Worm (Caenorhabditis elegans) whole organism, L3 larva: ENCODE measurements around the gene C18A11.4.

Experiments used
- R02D3.7 ChIP-seq: fragments of 150-350 bp; optimal IDR thresholded peaks from 2 replicates; lab custom pipeline; 2014; ENCODE audit warnings: missing biosample characterization, missing genetic modification characterization
- ZK546.5 ChIP-seq: sonication (generic microtip); optimal IDR thresholded peaks from 2 replicates; lab custom pipeline; 2017; ENCODE audit warnings: missing biosample characterization, missing genetic modification characterization
- aly-2 ChIP-seq: fragments of 150-350 bp; optimal IDR thresholded peaks from 2 replicates; lab custom pipeline; 2014; ENCODE audit warnings: missing biosample characterization, missing genetic modification characterization
- ama-1 ChIP-seq: fragments of 150-350 bp; optimal IDR thresholded peaks from 2 replicates; lab custom pipeline; 2018
- ceh-16 ChIP-seq: sonication (generic microtip); optimal IDR thresholded peaks from 2 replicates; lab custom pipeline; 2017; ENCODE audit warnings: missing biosample characterization, missing genetic modification characterization
- ceh-28 ChIP-seq: fragments of 150-350 bp; optimal IDR thresholded peaks from 2 replicates; lab custom pipeline; 2014; ENCODE audit warnings: missing biosample characterization, missing genetic modification reagents, missing genetic modification characterization
- ceh-82 ChIP-seq: fragments of 150-350 bp; optimal IDR thresholded peaks from 2 replicates; lab custom pipeline; 2014; ENCODE audit warnings: missing biosample characterization, missing genetic modification characterization
- ceh-9 ChIP-seq: sonication (generic microtip); optimal IDR thresholded peaks from 2 replicates; lab custom pipeline; 2018; ENCODE audit warnings: missing biosample characterization, missing genetic modification characterization
- daf-12 ChIP-seq: fragments of 150-350 bp; optimal IDR thresholded peaks from 2 replicates; lab custom pipeline; 2014; ENCODE audit warnings: missing biosample characterization, missing genetic modification reagents, missing genetic modification characterization
- egl-27 ChIP-seq: sonication (generic microtip); optimal IDR thresholded peaks from 4 replicates; lab custom pipeline; 2017; ENCODE audit warnings: missing biosample characterization, missing genetic modification reagents, missing genetic modification characterization
- egl-5 ChIP-seq: fragments of 150-350 bp; optimal IDR thresholded peaks from 2 replicates; lab custom pipeline; 2017; ENCODE audit warnings: missing biosample characterization, missing genetic modification reagents, missing genetic modification characterization, inconsistent platforms
- elt-1 ChIP-seq: fragments of 150-350 bp; optimal IDR thresholded peaks from 2 replicates; lab custom pipeline; 2014; ENCODE audit warnings: missing biosample characterization, missing genetic modification characterization
- elt-2 ChIP-seq: sonication (generic microtip); optimal IDR thresholded peaks from 2 replicates; lab custom pipeline; 2016; ENCODE audit warnings: missing genetic modification reagents, mild to moderate bottlenecking, missing genetic modification characterization, missing compliant biosample characterization
- elt-3 ChIP-seq, 3 experiments: fragments of 150-350 bp in 1 of 3; sonication (generic microtip) in 2 of 3; optimal IDR thresholded peaks; 2 replicates in 2 of 3; 4 replicates in 1 of 3; lab custom pipeline; 2014 to 2017; ENCODE audit warnings: missing biosample characterization in 3 of 3, missing genetic modification characterization in 3 of 3
- eor-1 ChIP-seq, 2 experiments: fragments of 150-350 bp; optimal IDR thresholded peaks; 2 replicates each; lab custom pipeline; 2014 to 2018; ENCODE audit warnings: missing biosample characterization in 2 of 2, missing genetic modification characterization in 2 of 2
- fkh-10 ChIP-seq: sonication (generic microtip); optimal IDR thresholded peaks from 2 replicates; lab custom pipeline; 2017; ENCODE audit warnings: missing biosample characterization, missing genetic modification reagents, missing genetic modification characterization
- fkh-2 ChIP-seq: fragments of 150-350 bp; optimal IDR thresholded peaks from 2 replicates; lab custom pipeline; 2014; ENCODE audit warnings: missing biosample characterization, missing genetic modification reagents, missing genetic modification characterization
- fos-1 ChIP-seq: fragments of 150-350 bp; optimal IDR thresholded peaks from 2 replicates; lab custom pipeline; 2014; ENCODE audit warnings: missing biosample characterization, missing genetic modification characterization
- hmg-11 ChIP-seq: sonication (generic microtip); optimal IDR thresholded peaks from 2 replicates; lab custom pipeline; 2016; ENCODE audit warnings: missing genetic modification characterization, missing compliant biosample characterization
- jun-1 ChIP-seq: fragments of 150-350 bp; optimal IDR thresholded peaks from 2 replicates; lab custom pipeline; 2014; ENCODE audit warnings: missing biosample characterization, missing genetic modification reagents, missing genetic modification characterization
- lin-15B ChIP-seq: fragments of 150-350 bp; optimal IDR thresholded peaks from 2 replicates; lab custom pipeline; 2014; ENCODE audit warnings: missing biosample characterization, missing genetic modification characterization
- lin-39 ChIP-seq: fragments of 150-350 bp; optimal IDR thresholded peaks from 2 replicates; lab custom pipeline; 2018; ENCODE audit warnings: missing biosample characterization, missing genetic modification reagents, missing genetic modification characterization
- lsy-12 ChIP-seq: sonication (generic microtip); optimal IDR thresholded peaks from 2 replicates; lab custom pipeline; 2016; ENCODE audit warnings: mild to moderate bottlenecking, missing genetic modification characterization, missing compliant biosample characterization
- mdl-1 ChIP-seq: fragments of 150-350 bp; optimal IDR thresholded peaks from 2 replicates; lab custom pipeline; 2014; ENCODE audit warnings: missing biosample characterization, missing genetic modification characterization
- mml-1 ChIP-seq: fragments of 150-350 bp; sonication (generic microtip); optimal IDR thresholded peaks from 3 replicates; lab custom pipeline; 2014; ENCODE audit warnings: missing biosample characterization, missing genetic modification characterization
- nfya-1 ChIP-seq: sonication (generic microtip); optimal IDR thresholded peaks from 2 replicates; lab custom pipeline; 2017; ENCODE audit warnings: missing genetic modification characterization, mild to moderate bottlenecking, missing compliant biosample characterization, antibody characterized with exemption, moderate library complexity; ENCODE audit not compliant: insufficient read depth
- nhr-11 ChIP-seq: fragments of 150-350 bp; optimal IDR thresholded peaks from 2 replicates; lab custom pipeline; 2014; ENCODE audit warnings: missing biosample characterization, missing genetic modification characterization
- nhr-12 ChIP-seq: fragments of 150-350 bp; optimal IDR thresholded peaks from 2 replicates; lab custom pipeline; 2014; ENCODE audit warnings: missing biosample characterization, missing genetic modification characterization
- nhr-23 ChIP-seq: fragments of 150-350 bp; optimal IDR thresholded peaks from 2 replicates; lab custom pipeline; 2014; ENCODE audit warnings: missing biosample characterization, missing genetic modification reagents, missing genetic modification characterization
- nhr-237 ChIP-seq: fragments of 150-350 bp; optimal IDR thresholded peaks from 2 replicates; lab custom pipeline; 2014; ENCODE audit warnings: missing biosample characterization, missing genetic modification characterization
- nhr-25 ChIP-seq: sonication (generic microtip); optimal IDR thresholded peaks from 2 replicates; lab custom pipeline; 2017; ENCODE audit warnings: missing biosample characterization, missing genetic modification characterization
- nhr-28 ChIP-seq: fragments of 150-350 bp; optimal IDR thresholded peaks from 2 replicates; lab custom pipeline; 2014; ENCODE audit warnings: missing biosample characterization, missing genetic modification characterization
- nhr-43 ChIP-seq: sonication (generic microtip); optimal IDR thresholded peaks from 2 replicates; lab custom pipeline; 2016; ENCODE audit warnings: mild to moderate bottlenecking, missing genetic modification characterization, missing compliant biosample characterization; ENCODE audit not compliant: poor library complexity, severe bottlenecking
- nhr-67 ChIP-seq: fragments of 150-350 bp; optimal IDR thresholded peaks from 2 replicates; lab custom pipeline; 2014; ENCODE audit warnings: missing biosample characterization, missing genetic modification characterization
- nhr-76 ChIP-seq: fragments of 150-350 bp; sonication (generic microtip); optimal IDR thresholded peaks from 5 replicates; lab custom pipeline; 2014; ENCODE audit warnings: missing biosample characterization, missing genetic modification characterization
- nhr-77 ChIP-seq: fragments of 150-350 bp; optimal IDR thresholded peaks from 2 replicates; lab custom pipeline; 2014; ENCODE audit warnings: missing biosample characterization, missing genetic modification characterization
- pha-4 ChIP-seq: fragments of 150-350 bp; optimal IDR thresholded peaks from 2 replicates; lab custom pipeline; 2014; ENCODE audit warnings: missing biosample characterization, missing genetic modification reagents, missing genetic modification characterization
- pqm-1 ChIP-seq: fragments of 150-350 bp; optimal IDR thresholded peaks from 2 replicates; lab custom pipeline; 2017; ENCODE audit warnings: missing biosample characterization, missing genetic modification characterization, inconsistent platforms
- sea-2 ChIP-seq: fragments of 150-350 bp; sonication (generic microtip); optimal IDR thresholded peaks from 4 replicates; lab custom pipeline; 2014; ENCODE audit warnings: missing biosample characterization, missing genetic modification reagents, missing genetic modification characterization
- skn-1 ChIP-seq: fragments of 150-350 bp; optimal IDR thresholded peaks from 2 replicates; lab custom pipeline; 2014; ENCODE audit warnings: missing biosample characterization, missing genetic modification characterization
- snpc-4 ChIP-seq: fragments of 150-350 bp; optimal IDR thresholded peaks from 2 replicates; lab custom pipeline; 2014; ENCODE audit warnings: missing biosample characterization, missing genetic modification characterization
- tbx-2 ChIP-seq: sonication (generic microtip); optimal IDR thresholded peaks from 2 replicates; lab custom pipeline; 2016; ENCODE audit warnings: mild to moderate bottlenecking, missing genetic modification characterization, missing compliant biosample characterization
- unc-39 ChIP-seq: sonication (generic microtip); optimal IDR thresholded peaks from 4 replicates; lab custom pipeline; 2017; ENCODE audit warnings: missing biosample characterization, missing genetic modification characterization
- unc-62 ChIP-seq: fragments of 150-350 bp; sonication (generic microtip); optimal IDR thresholded peaks from 4 replicates; lab custom pipeline; 2014; ENCODE audit warnings: missing biosample characterization, missing genetic modification reagents, missing genetic modification characterization
- zag-1 ChIP-seq: fragments of 150-350 bp; optimal IDR thresholded peaks from 2 replicates; lab custom pipeline; 2014; ENCODE audit warnings: missing biosample characterization, missing genetic modification characterization
- ztf-11 ChIP-seq: fragments of 150-350 bp; optimal IDR thresholded peaks from 2 replicates; lab custom pipeline; 2014; ENCODE audit warnings: missing biosample characterization, missing genetic modification characterization
- ztf-4 ChIP-seq: fragments of 150-350 bp; optimal IDR thresholded peaks from 2 replicates; lab custom pipeline; 2014; ENCODE audit warnings: missing biosample characterization, missing genetic modification characterization

The C18A11.4 gene

DNA sequence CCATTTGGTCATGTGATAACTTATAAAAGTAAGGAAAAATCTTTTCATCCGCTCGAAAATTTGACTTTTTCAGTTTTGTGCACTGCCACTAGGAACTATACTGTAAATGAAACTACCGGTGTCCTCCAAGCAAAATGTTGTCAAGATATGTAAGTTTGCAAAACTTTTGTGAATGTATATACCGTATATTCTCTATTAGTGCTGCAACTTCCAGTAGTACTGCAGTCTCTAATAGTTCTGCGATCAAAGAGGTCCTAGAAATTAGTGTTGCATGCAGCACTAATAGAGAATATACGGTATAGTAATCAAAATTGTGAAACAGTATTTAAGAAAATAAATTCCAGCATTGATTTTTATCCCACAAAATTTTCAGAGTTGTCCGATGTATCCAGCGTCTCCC is 15.3 kb upstream of the C18A11.4 start:
- no peak for TF ChIP-seq nhr-25 (tag; lab: Kevin White, UChicago)
- no peak for TF ChIP-seq hmg-11 (tag; lab: Kevin White, UChicago)
- no peak for TF ChIP-seq egl-27 (tag; lab: Kevin White, UChicago)
- TF ChIP-seq pqm-1 (tag; lab: Kevin White, UChicago) = no peak
- no peak for TF ChIP-seq lin-15B (tag; lab: Kevin White, UChicago)
- TF ChIP-seq mdl-1 = no peak
- TF ChIP-seq ceh-16 (tag; lab: Kevin White, UChicago) = no peak
- TF ChIP-seq nfya-1 (tag; lab: Kevin White, UChicago) = no peak
- TF ChIP-seq nhr-11 (tag; lab: Kevin White, UChicago) = no peak
- TF ChIP-seq sea-2 (GFP tag; lab: Kevin White, UChicago) = no peak

DNA sequence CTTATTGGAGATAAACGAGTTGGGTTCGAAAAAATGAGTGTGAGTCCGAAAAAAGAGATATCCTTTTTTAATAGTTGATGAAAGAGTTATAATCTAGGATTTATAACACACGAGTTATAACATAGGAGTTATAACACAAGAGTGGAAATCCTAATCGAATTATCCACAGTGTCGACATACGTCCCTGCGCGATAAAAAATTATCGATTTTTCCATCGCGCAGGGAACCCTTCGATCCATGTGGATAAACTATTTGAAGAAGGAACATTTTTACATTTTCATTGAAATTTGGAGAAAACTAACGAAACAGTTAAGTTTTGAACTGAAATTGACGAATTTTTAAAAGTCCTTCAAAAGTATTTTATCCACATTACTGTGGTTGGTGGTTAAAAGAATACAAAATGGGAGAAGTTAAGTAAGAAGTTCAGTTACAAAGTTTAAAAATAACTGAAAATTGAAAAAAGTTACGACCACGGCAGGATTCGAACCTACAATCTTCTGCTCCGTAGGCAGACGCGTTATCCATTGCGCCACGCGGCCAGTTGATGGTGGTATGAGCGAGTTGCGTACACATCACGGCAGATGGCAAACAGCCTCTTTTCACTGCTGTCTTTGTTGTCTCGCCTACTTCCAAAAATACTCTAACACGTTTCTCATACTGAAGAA is 9.0 kb upstream of the C18A11.4 start:
- peak; percentile 66 for TF ChIP-seq ZK546.5
- peak; percentile 94 for TF ChIP-seq ztf-4 (tag; lab: Kevin White, UChicago)
- TF ChIP-seq unc-39 (tag; lab: Kevin White, UChicago) = no peak
- no peak for TF ChIP-seq ceh-9 (tag; lab: Kevin White, UChicago)
- TF ChIP-seq eor-1 (tag; optimal IDR thresholded peaks at IDR 0.05; lab: Kevin White, UChicago) = peak in 1 of 2 experiments; percentile 87
- peak; percentile 84 for TF ChIP-seq elt-2
- TF ChIP-seq ceh-82 (tag; lab: Kevin White, UChicago) = peak; percentile 98
- TF ChIP-seq unc-62 (GFP tag; lab: Kevin White, UChicago) = peak; percentile 91
- peak; percentile 72 for TF ChIP-seq daf-12 (tag; lab: Kevin White, UChicago)
- peak; percentile 92 for TF ChIP-seq aly-2 (tag; lab: Kevin White, UChicago)
- TF ChIP-seq nhr-23 (tag; lab: Kevin White, UChicago) = peak; percentile 100
- TF ChIP-seq fkh-2 (tag; lab: Kevin White, UChicago) = peak; percentile 24
- peak; percentile 94 for TF ChIP-seq fkh-10 (GFP tag; lab: Kevin White, UChicago)
- TF ChIP-seq pha-4 (tag; lab: Kevin White, UChicago) = peak; percentile 96
- no peak for TF ChIP-seq nhr-67 (tag; lab: Kevin White, UChicago)
- TF ChIP-seq nhr-25 (tag; lab: Kevin White, UChicago) = peak; percentile 99
- TF ChIP-seq nhr-11 (tag; lab: Kevin White, UChicago) = peak; percentile 99
- peak; percentile 88 for TF ChIP-seq fos-1 (tag; lab: Kevin White, UChicago)
- TF ChIP-seq R02D3.7 = peak; percentile 92
- peak; percentile 99 for TF ChIP-seq tbx-2 (tag; lab: Kevin White, UChicago)
- peak; percentile 99 for TF ChIP-seq jun-1 (tag; lab: Kevin White, UChicago)
- TF ChIP-seq pqm-1 (tag; lab: Kevin White, UChicago) = peak; percentile 94
- TF ChIP-seq elt-3 (tag; optimal IDR thresholded peaks at IDR 0.05; lab: Kevin White, UChicago) = peak; percentile 75 to 97 (median 90)
- TF ChIP-seq elt-1 (tag; lab: Kevin White, UChicago) = peak; percentile 90
- peak; percentile 36 for TF ChIP-seq nhr-12 (tag; lab: Kevin White, UChicago)
- peak; percentile 94 for TF ChIP-seq nhr-28 (tag; lab: Kevin White, UChicago)
- TF ChIP-seq egl-5 (tag; lab: Kevin White, UChicago) = peak; percentile 59
- TF ChIP-seq nfya-1 (tag; lab: Kevin White, UChicago) = peak; percentile 96
- peak; percentile 68 for TF ChIP-seq ztf-11 (tag; lab: Kevin White, UChicago)
- peak; percentile 94 for TF ChIP-seq zag-1
- TF ChIP-seq skn-1 = peak; percentile 98
- TF ChIP-seq lin-15B (tag; lab: Kevin White, UChicago) = peak; percentile 24
- peak; percentile 91 for TF ChIP-seq nhr-76 (tag; lab: Kevin White, UChicago)
- TF ChIP-seq lsy-12 (tag; lab: Kevin White, UChicago) = peak; percentile 97
- TF ChIP-seq sea-2 (GFP tag; lab: Kevin White, UChicago) = no peak
- peak; percentile 65 for TF ChIP-seq nhr-237 (tag; lab: Kevin White, UChicago)
- TF ChIP-seq nhr-77 = peak; percentile 98
- peak; percentile 93 for TF ChIP-seq hmg-11 (tag; lab: Kevin White, UChicago)
- peak; percentile 99 for TF ChIP-seq nhr-43 (tag; lab: Kevin White, UChicago)
- TF ChIP-seq mdl-1 = peak; percentile 84
- peak; percentile 100 for TF ChIP-seq ceh-28 (tag; lab: Kevin White, UChicago)
- peak; percentile 96 for TF ChIP-seq lin-39 (tag; lab: Kevin White, UChicago)
- peak; percentile 80 for TF ChIP-seq ceh-16 (tag; lab: Kevin White, UChicago)
- TF ChIP-seq snpc-4 = peak; percentile 96
- TF ChIP-seq egl-27 (tag; lab: Kevin White, UChicago) = peak; percentile 91
- TF ChIP-seq ama-1 (lab: Kevin White, UChicago) = no peak
- TF ChIP-seq mml-1 (tag; lab: Kevin White, UChicago) = no peak
